Fruit fly (Drosophila melanogaster) whole organism, prepupa: ENCODE results near the gene Gr22e.

Experiments
- Blimp-1 ChIP-seq: fragments of 200-800 bp; sonication (Bioruptor generic); optimal IDR thresholded peaks from 3 replicates; lab custom pipeline; 2017; ENCODE audit warnings: missing biosample characterization, missing genetic modification characterization, mild to moderate bottlenecking, moderate library complexity, missing genetic modification reagents
- CG10631 ChIP-seq: fragments of 200-800 bp; sonication (Bioruptor generic); optimal IDR thresholded peaks from 2 replicates; lab custom pipeline; 2016; ENCODE audit warnings: missing biosample characterization, missing genetic modification characterization
- CG11294 ChIP-seq: fragments of 200-800 bp; sonication (Bioruptor generic); IDR thresholded peaks from 2 replicates; pipeline ENCODE4 v1.3.6; 2022; ENCODE audit warnings: missing biosample characterization, missing genetic modification characterization
- CG11762 ChIP-seq: fragments of 200-800 bp; sonication (Bioruptor generic); optimal IDR thresholded peaks from 3 replicates; lab custom pipeline; 2016; ENCODE audit warnings: missing biosample characterization, missing genetic modification characterization; ENCODE audit not compliant: insufficient read depth
- CG11902 ChIP-seq: fragments of 200-800 bp; sonication (Bioruptor generic); optimal IDR thresholded peaks from 3 replicates; lab custom pipeline; 2016; ENCODE audit warnings: missing biosample characterization, missing genetic modification characterization
- CG15336 ChIP-seq: fragments of 200-800 bp; sonication (Bioruptor generic); IDR thresholded peaks from 2 replicates; pipeline ENCODE4 v1.3.6; 2022; ENCODE audit warnings: missing biosample characterization, missing genetic modification characterization
- CG1621 ChIP-seq: fragments of 200-800 bp; sonication (Bioruptor generic); optimal IDR thresholded peaks from 3 replicates; lab custom pipeline; 2018; ENCODE audit warnings: missing biosample characterization, mild to moderate bottlenecking, missing genetic modification characterization
- CG16779 ChIP-seq: fragments of 200-800 bp; sonication (Bioruptor generic); optimal IDR thresholded peaks from 3 replicates; lab custom pipeline; 2017; ENCODE audit warnings: missing biosample characterization, mild to moderate bottlenecking, missing genetic modification characterization
- CG3032 ChIP-seq: fragments of 200-800 bp; optimal IDR thresholded peaks from 2 replicates; lab custom pipeline; 2019; ENCODE audit warnings: missing biosample characterization, mild to moderate bottlenecking, missing genetic modification characterization, moderate library complexity
- CG31627 ChIP-seq: fragments of 200-800 bp; sonication (Bioruptor generic); optimal IDR thresholded peaks from 3 replicates; lab custom pipeline; 2016; ENCODE audit warnings: missing biosample characterization, missing genetic modification characterization
- CG32006 ChIP-seq: fragments of 200-800 bp; sonication (Bioruptor generic); optimal IDR thresholded peaks from 3 replicates; lab custom pipeline; 2017; ENCODE audit warnings: missing biosample characterization, mild to moderate bottlenecking, missing genetic modification characterization
- CG34406 ChIP-seq: fragments of 200-800 bp; sonication (Bioruptor generic); optimal IDR thresholded peaks from 3 replicates; lab custom pipeline; 2016; ENCODE audit warnings: missing biosample characterization, missing genetic modification characterization
- CG3919 ChIP-seq: fragments of 200-800 bp; sonication (Bioruptor generic); optimal IDR thresholded peaks from 3 replicates; lab custom pipeline; 2016; ENCODE audit warnings: missing biosample characterization, missing genetic modification characterization
- CG6163 ChIP-seq: fragments of 200-800 bp; sonication (Bioruptor generic); IDR thresholded peaks from 3 replicates; pipeline ENCODE4 v1.3.6; 2022; ENCODE audit warnings: missing biosample characterization, missing genetic modification characterization
- CG6276 ChIP-seq: fragments of 200-800 bp; sonication (Bioruptor generic); optimal IDR thresholded peaks from 2 replicates; lab custom pipeline; 2017; ENCODE audit warnings: missing biosample characterization, mild to moderate bottlenecking, missing genetic modification characterization
- CG6792 ChIP-seq: fragments of 200-800 bp; sonication (Bioruptor generic); optimal IDR thresholded peaks from 3 replicates; lab custom pipeline; 2016; ENCODE audit warnings: missing biosample characterization, missing genetic modification characterization
- CG6808 ChIP-seq: fragments of 200-800 bp; sonication (Bioruptor generic); optimal IDR thresholded peaks from 3 replicates; lab custom pipeline; 2017; ENCODE audit warnings: missing biosample characterization, missing genetic modification characterization, mild to moderate bottlenecking, moderate library complexity, missing genetic modification reagents
- CG6854 ChIP-seq: fragments of 200-800 bp; sonication (Bioruptor generic); optimal IDR thresholded peaks from 2 replicates; lab custom pipeline; 2017; ENCODE audit warnings: missing biosample characterization, mild to moderate bottlenecking, missing genetic modification characterization
- CG7368 ChIP-seq: fragments of 200-800 bp; sonication (Bioruptor generic); optimal IDR thresholded peaks from 3 replicates; lab custom pipeline; 2016; ENCODE audit warnings: missing biosample characterization, missing genetic modification characterization
- CG8119 ChIP-seq: fragments of 200-800 bp; sonication (Bioruptor generic); IDR thresholded peaks from 3 replicates; pipeline ENCODE4 v1.3.6; 2022; ENCODE audit warnings: missing biosample characterization, missing genetic modification characterization
- CG8319 ChIP-seq: fragments of 200-800 bp; sonication (Bioruptor generic); optimal IDR thresholded peaks from 3 replicates; lab custom pipeline; 2016; ENCODE audit warnings: missing biosample characterization, missing genetic modification characterization
- Eip75B ChIP-seq: fragments of 200-800 bp; sonication (Bioruptor generic); optimal IDR thresholded peaks from 3 replicates; lab custom pipeline; 2016; ENCODE audit warnings: missing biosample characterization, missing genetic modification characterization
- Eip93F ChIP-seq: fragments of 200-800 bp; sonication (Bioruptor generic); optimal IDR thresholded peaks from 2 replicates; lab custom pipeline; 2016; ENCODE audit warnings: missing biosample characterization, mild to moderate bottlenecking, missing genetic modification characterization
- Ets21C ChIP-seq: fragments of 200-800 bp; sonication (Bioruptor generic); optimal IDR thresholded peaks from 3 replicates; lab custom pipeline; 2016; ENCODE audit warnings: missing biosample characterization, missing genetic modification characterization
- Ets96B ChIP-seq: fragments of 200-800 bp; optimal IDR thresholded peaks from 2 replicates; lab custom pipeline; 2019; ENCODE audit warnings: missing biosample characterization, mild to moderate bottlenecking, missing genetic modification characterization, moderate library complexity
- Gug ChIP-seq: fragments of 200-800 bp; sonication (Bioruptor generic); IDR thresholded peaks from 2 replicates; pipeline ENCODE4 v1.3.6; 2022; ENCODE audit warnings: missing biosample characterization, missing genetic modification characterization
- Hr38 ChIP-seq: sonication (Bioruptor generic); optimal IDR thresholded peaks from 2 replicates; lab custom pipeline; 2016; ENCODE audit warnings: missing biosample characterization, missing genetic modification characterization
- Hr39 ChIP-seq: fragments of 200-800 bp; sonication (Bioruptor generic); optimal IDR thresholded peaks from 2 replicates; lab custom pipeline; 2016; ENCODE audit warnings: missing biosample characterization, missing genetic modification characterization
- Hr4 ChIP-seq: fragments of 200-800 bp; sonication (Bioruptor generic); optimal IDR thresholded peaks from 3 replicates; lab custom pipeline; 2016; ENCODE audit warnings: missing biosample characterization, missing genetic modification characterization
- Lpt ChIP-seq: fragments of 200-800 bp; sonication (Bioruptor generic); optimal IDR thresholded peaks from 3 replicates; lab custom pipeline; 2016; ENCODE audit warnings: missing biosample characterization, missing genetic modification characterization
- Sox102F ChIP-seq: fragments of 200-800 bp; sonication (Bioruptor generic); optimal IDR thresholded peaks from 2 replicates; lab custom pipeline; 2016; ENCODE audit warnings: missing biosample characterization, mild to moderate bottlenecking, missing genetic modification characterization
- Sox14 ChIP-seq: fragments of 200-800 bp; sonication (Bioruptor generic); optimal IDR thresholded peaks from 3 replicates; lab custom pipeline; 2016; ENCODE audit warnings: missing biosample characterization, missing genetic modification characterization
- Sox15 ChIP-seq: fragments of 200-800 bp; sonication (Bioruptor generic); optimal IDR thresholded peaks from 3 replicates; lab custom pipeline; 2016; ENCODE audit warnings: missing biosample characterization, missing genetic modification characterization
- achi ChIP-seq: fragments of 200-800 bp; sonication (Bioruptor generic); optimal IDR thresholded peaks from 3 replicates; lab custom pipeline; 2016; ENCODE audit warnings: missing biosample characterization, missing genetic modification characterization
- dac ChIP-seq: fragments of 200-800 bp; sonication (Bioruptor generic); optimal IDR thresholded peaks from 2 replicates; lab custom pipeline; 2017; ENCODE audit warnings: missing biosample characterization, mild to moderate bottlenecking, missing genetic modification characterization
- dsx ChIP-seq: fragments of 200-800 bp; optimal IDR thresholded peaks from 3 replicates; lab custom pipeline; 2019; ENCODE audit warnings: missing biosample characterization, mild to moderate bottlenecking, missing genetic modification characterization, moderate library complexity; ENCODE audit not compliant: poor library complexity, severe bottlenecking
- eg ChIP-seq: fragments of 200-800 bp; sonication (Bioruptor generic); IDR thresholded peaks from 3 replicates; pipeline ENCODE4 v1.3.6; 2022; ENCODE audit warnings: missing biosample characterization, missing genetic modification characterization
- esn ChIP-seq: fragments of 200-800 bp; sonication (Bioruptor generic); optimal IDR thresholded peaks from 2 replicates; lab custom pipeline; 2016; ENCODE audit warnings: missing biosample characterization, mild to moderate bottlenecking, missing genetic modification characterization, moderate library complexity
- fd85E ChIP-seq: fragments of 200-800 bp; sonication (Bioruptor generic); optimal IDR thresholded peaks from 3 replicates; lab custom pipeline; 2016; ENCODE audit warnings: missing biosample characterization, missing genetic modification characterization
- fkh ChIP-seq: fragments of 200-800 bp; sonication (Bioruptor generic); optimal IDR thresholded peaks from 3 replicates; lab custom pipeline; 2017; ENCODE audit warnings: missing biosample characterization, mild to moderate bottlenecking, missing genetic modification characterization, moderate library complexity
- net ChIP-seq: fragments of 200-800 bp; sonication (Bioruptor generic); optimal IDR thresholded peaks from 3 replicates; lab custom pipeline; 2016; ENCODE audit warnings: missing biosample characterization, missing genetic modification characterization
- salr ChIP-seq, 2 experiments: fragments of 200-800 bp; sonication (Bioruptor generic); optimal IDR thresholded peaks; 3 replicates each; lab custom pipeline; 2016 to 2018; ENCODE audit warnings: missing biosample characterization in 2 of 2, missing genetic modification characterization in 2 of 2, mild to moderate bottlenecking in 1 of 2
- spab ChIP-seq: fragments of 200-800 bp; sonication (Bioruptor generic); optimal IDR thresholded peaks from 2 replicates; lab custom pipeline; 2017; ENCODE audit warnings: missing biosample characterization, mild to moderate bottlenecking, missing genetic modification characterization, missing genetic modification reagents
- ss ChIP-seq, 2 experiments: fragments of 200-800 bp; sonication (Bioruptor generic); optimal IDR thresholded peaks; 2 replicates in 1 of 2; 3 replicates in 1 of 2; lab custom pipeline; 2017 to 2018; ENCODE audit warnings: mild to moderate bottlenecking in 2 of 2, missing biosample characterization in 2 of 2, missing genetic modification characterization in 2 of 2, moderate library complexity in 1 of 2
- svp ChIP-seq: fragments of 200-800 bp; sonication (Bioruptor generic); peaks from one replicate; lab custom pipeline; 2016; ENCODE audit warnings: missing biosample characterization, missing genetic modification characterization
- topi ChIP-seq: fragments of 200-800 bp; sonication (Bioruptor generic); optimal IDR thresholded peaks from 3 replicates; lab custom pipeline; 2016; ENCODE audit warnings: missing biosample characterization, missing genetic modification characterization

Gr22e gene

DNA sequence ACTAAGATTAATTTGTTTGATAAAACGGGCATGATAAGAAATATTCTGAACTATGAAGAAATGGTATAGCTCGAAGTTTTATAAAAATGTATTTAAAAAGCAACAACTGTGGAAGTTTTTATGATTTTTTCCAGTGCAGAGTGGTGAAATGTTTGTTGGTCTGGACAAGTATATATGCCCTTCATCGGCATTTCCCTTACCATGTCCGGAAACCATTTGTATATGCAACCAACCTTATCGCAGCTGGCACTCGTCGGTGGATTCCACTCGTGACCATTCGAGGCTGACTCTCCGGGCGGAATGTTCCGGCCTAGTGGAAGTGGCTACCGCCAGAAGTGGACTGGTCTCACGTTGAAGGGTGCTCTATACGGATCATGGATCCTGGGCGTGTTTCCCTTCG lies at the start of gene Gr22e:
TSS of gene Gr22e (plus strand) at position 301 of the 400 bp plus-strand sequence.
- TF ChIP-seq Hr39 (GFP tag; lab: Kevin White, UChicago) = no peak
- no peak for TF ChIP-seq CG3032 (tag; lab: Kevin White, UChicago)
- no peak for TF ChIP-seq CG1621 (tag; lab: Kevin White, UChicago)
- TF ChIP-seq achi = no peak
- no peak for TF ChIP-seq Lpt (GFP tag; lab: Kevin White, UChicago)
- no peak for TF ChIP-seq Sox102F (GFP tag; lab: Kevin White, UChicago)
- no peak for TF ChIP-seq CG8319 (GFP tag; lab: Kevin White, UChicago)
- no peak for TF ChIP-seq CG6808
- TF ChIP-seq eg (GFP tag; lab: Robert Waterston, UW) = no peak
- no peak for TF ChIP-seq CG6792 (GFP tag; lab: Kevin White, UChicago)
- TF ChIP-seq Eip93F (GFP tag; lab: Kevin White, UChicago) = no peak
- TF ChIP-seq CG32006 (GFP tag; lab: Kevin White, UChicago) = no peak
- no peak for TF ChIP-seq CG11294 (GFP tag; lab: Robert Waterston, UW)
- no peak for TF ChIP-seq CG6854 (GFP tag; lab: Kevin White, UChicago)
- no peak for TF ChIP-seq CG34406
- TF ChIP-seq dsx = no peak
- no peak for TF ChIP-seq Hr4
- no peak for TF ChIP-seq CG3919
- TF ChIP-seq fd85E (GFP tag; lab: Kevin White, UChicago) = no peak

DNA sequence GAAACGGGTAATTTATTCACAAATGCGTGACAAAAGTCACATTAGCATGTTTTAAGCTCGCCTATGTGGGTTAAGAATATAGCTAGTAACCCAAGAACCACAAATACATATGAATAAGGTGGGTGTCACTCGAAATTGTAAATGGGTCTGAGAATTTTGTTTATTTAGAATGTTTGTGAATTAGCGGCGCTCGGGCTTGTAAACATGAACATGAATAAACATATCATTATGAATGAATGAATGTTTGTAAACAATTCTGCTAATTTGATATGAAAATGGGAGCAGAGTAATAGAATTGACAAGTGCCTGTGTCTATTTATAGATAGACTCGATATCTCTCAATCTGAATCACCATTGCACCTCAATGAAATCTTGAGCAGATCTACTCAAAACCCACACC lies 48.7 kb upstream of the Gr22e start:
- TF ChIP-seq Lpt (GFP tag; lab: Kevin White, UChicago) (no peak), fkh (peak; percentile 64)
- TF ChIP-seq, all 60 proteins: peak for 1

DNA sequence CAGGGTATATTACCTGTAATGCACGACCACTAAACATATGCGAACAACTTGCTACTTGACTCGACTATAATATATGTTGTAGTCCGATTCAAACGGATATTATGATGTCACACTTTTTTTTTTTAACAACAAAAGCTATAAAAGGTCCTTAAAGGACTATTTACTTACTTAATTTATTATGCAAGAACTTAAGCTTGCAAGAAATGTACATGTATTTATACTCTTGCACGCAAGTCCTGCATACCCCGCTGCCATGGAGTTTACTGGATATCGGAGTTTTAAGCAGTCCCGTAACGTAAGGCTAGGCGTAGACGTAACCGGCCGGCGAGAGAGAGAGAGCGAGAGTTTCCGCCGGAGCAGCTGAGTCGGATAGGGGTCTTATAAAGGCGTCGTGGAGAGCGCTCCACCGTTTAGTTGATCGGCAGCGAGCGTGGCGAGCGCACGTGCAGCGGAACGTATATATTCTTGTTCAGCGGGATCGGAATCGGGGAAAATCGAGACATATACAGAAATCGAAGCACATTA lies 46.7 kb upstream of the Gr22e start:
- peak; percentile 90 for TF ChIP-seq Eip75B (GFP tag; lab: Kevin White, UChicago)
- TF ChIP-seq CG32006 (GFP tag; lab: Kevin White, UChicago) = peak; percentile 99
- peak; percentile 79 for TF ChIP-seq CG34406
- TF ChIP-seq Gug (GFP tag; lab: Robert Waterston, UW) = peak; percentile 94
- peak; percentile 45 for TF ChIP-seq fkh
- TF ChIP-seq CG16779 (tag; lab: Kevin White, UChicago) = peak; percentile 81
- no peak for TF ChIP-seq Blimp-1 (GFP tag; lab: Kevin White, UChicago)
- peak; percentile 80 for TF ChIP-seq Ets96B (tag; lab: Kevin White, UChicago)
- peak; percentile 65 for TF ChIP-seq spab (GFP tag; lab: Kevin White, UChicago)
- peak; percentile 76 for TF ChIP-seq Hr39 (GFP tag; lab: Kevin White, UChicago)
- TF ChIP-seq Ets21C (GFP tag; lab: Kevin White, UChicago) = peak; percentile 43
- TF ChIP-seq CG11762 (GFP tag; lab: Kevin White, UChicago) = peak; percentile 90
- TF ChIP-seq svp (GFP tag; lab: Kevin White, UChicago) = peak; percentile 83
- TF ChIP-seq Eip93F (GFP tag; lab: Kevin White, UChicago) = no peak
- peak; percentile 72 for TF ChIP-seq CG11902
- peak; percentile 93 for TF ChIP-seq net (GFP tag; lab: Kevin White, UChicago)
- TF ChIP-seq CG31627 (GFP tag; lab: Kevin White, UChicago) = peak; percentile 76
- peak; percentile 97 for TF ChIP-seq CG15336 (GFP tag; lab: Robert Waterston, UW)
- peak; percentile 95 for TF ChIP-seq CG6276 (GFP tag; lab: Kevin White, UChicago)
- peak; percentile 88 for TF ChIP-seq CG6163 (GFP tag; lab: Robert Waterston, UW)
- peak; percentile 75 for TF ChIP-seq Sox15
- peak; percentile 88 for TF ChIP-seq CG7368 (GFP tag; lab: Kevin White, UChicago)
- peak; percentile 67 for TF ChIP-seq Hr38
- peak; percentile 25 for TF ChIP-seq dsx
- peak; percentile 97 for TF ChIP-seq CG8119 (GFP tag; lab: Robert Waterston, UW)
- peak; percentile 99 for TF ChIP-seq Hr4
- peak; percentile 94 for TF ChIP-seq eg (GFP tag; lab: Robert Waterston, UW)
- TF ChIP-seq dac (GFP tag; lab: Kevin White, UChicago) = peak; percentile 96
- TF ChIP-seq CG11294 (GFP tag; lab: Robert Waterston, UW) = peak; percentile 90
- TF ChIP-seq Sox14 = peak; percentile 92
- TF ChIP-seq ss (GFP tag; optimal IDR thresholded peaks at IDR 0.05; lab: Kevin White, UChicago) = peak in 1 of 2 experiments; percentile 65
- TF ChIP-seq salr (GFP tag; optimal IDR thresholded peaks at IDR 0.05; lab: Kevin White, UChicago) = peak; percentile 39 to 96
- peak; percentile 74 for TF ChIP-seq topi (GFP tag; lab: Kevin White, UChicago)
- peak; percentile 93 for TF ChIP-seq CG10631 (GFP tag; lab: Kevin White, UChicago)
- peak; percentile 81 for TF ChIP-seq esn (GFP tag; lab: Kevin White, UChicago)
- TF ChIP-seq CG1621 (tag; lab: Kevin White, UChicago) = peak; percentile 90
- no peak for TF ChIP-seq CG6854 (GFP tag; lab: Kevin White, UChicago)
- peak; percentile 74 for TF ChIP-seq Sox102F (GFP tag; lab: Kevin White, UChicago)
